Fruit fly (Drosophila melanogaster) whole organism, embryonic: ENCODE measurements around the gene CG31922.

Experiments
- Abd-B ChIP-seq: fragments of 200-800 bp; sonication (Bioruptor generic); optimal IDR thresholded peaks from 2 replicates; lab custom pipeline; 2018; ENCODE audit warnings: missing biosample characterization, mild to moderate bottlenecking, missing genetic modification characterization, moderate library complexity
- Ada2b ChIP-seq: fragments of 200-800 bp; sonication (Bioruptor generic); IDR thresholded peaks from 2 replicates; pipeline ENCODE4 v1.3.6; 2022; ENCODE audit warnings: missing biosample characterization, missing genetic modification characterization
- Atf6 ChIP-seq: fragments of 200-800 bp; sonication (Bioruptor generic); IDR thresholded peaks from 2 replicates; pipeline ENCODE4 v1.3.6; 2022; ENCODE audit warnings: missing biosample characterization, missing genetic modification characterization
- B-H1 ChIP-seq: fragments of 200-800 bp; sonication (Bioruptor generic); IDR thresholded peaks from 3 replicates; pipeline ENCODE4 v1.3.6; 2022; ENCODE audit warnings: missing biosample characterization, missing genetic modification characterization
- C15 ChIP-seq: fragments of 200-800 bp; sonication (Bioruptor generic); IDR thresholded peaks from 3 replicates; pipeline ENCODE4 v1.3.6; 2022; ENCODE audit warnings: missing biosample characterization, missing genetic modification characterization
- CG10366 ChIP-seq: fragments of 200-800 bp; sonication (Bioruptor generic); IDR thresholded peaks from 2 replicates; pipeline ENCODE4 v1.3.6; 2022; ENCODE audit warnings: missing biosample characterization, missing genetic modification characterization
- CG10431 ChIP-seq: fragments of 200-800 bp; sonication (Bioruptor generic); optimal IDR thresholded peaks from 3 replicates; lab custom pipeline; 2018; ENCODE audit warnings: missing biosample characterization, mild to moderate bottlenecking, missing genetic modification characterization
- CG10462 ChIP-seq: fragments of 200-800 bp; sonication (Bioruptor generic); optimal IDR thresholded peaks from 2 replicates; lab custom pipeline; 2016; ENCODE audit warnings: missing biosample characterization, missing genetic modification characterization
- CG10565 ChIP-seq: fragments of 200-800 bp; sonication (Bioruptor generic); optimal IDR thresholded peaks from 3 replicates; lab custom pipeline; 2016; ENCODE audit warnings: missing biosample characterization, mild to moderate bottlenecking, missing genetic modification characterization
- CG11456 ChIP-seq: fragments of 200-800 bp; sonication (Bioruptor generic); IDR thresholded peaks from 3 replicates; pipeline ENCODE4 v1.3.6; 2022; ENCODE audit warnings: missing biosample characterization, missing genetic modification characterization
- CG12071 ChIP-seq: fragments of 200-800 bp; sonication (Bioruptor generic); optimal IDR thresholded peaks from 3 replicates; lab custom pipeline; 2018; ENCODE audit warnings: missing biosample characterization, mild to moderate bottlenecking, missing genetic modification characterization
- CG12299 ChIP-seq: fragments of 200-800 bp; sonication (Bioruptor generic); optimal IDR thresholded peaks from 2 replicates; lab custom pipeline; 2018; ENCODE audit warnings: missing biosample characterization, mild to moderate bottlenecking, missing genetic modification characterization
- CG12769 ChIP-seq: fragments of 200-800 bp; sonication (Bioruptor generic); optimal IDR thresholded peaks from 2 replicates; lab custom pipeline; 2019; ENCODE audit warnings: missing biosample characterization, mild to moderate bottlenecking, missing genetic modification characterization, moderate library complexity
- CG13296 ChIP-seq: fragments of 200-800 bp; sonication (Bioruptor generic); optimal IDR thresholded peaks from 3 replicates; lab custom pipeline; 2018; ENCODE audit warnings: missing biosample characterization, mild to moderate bottlenecking, missing genetic modification characterization
- CG15601 ChIP-seq: fragments of 200-800 bp; sonication (Bioruptor generic); optimal IDR thresholded peaks from 3 replicates; lab custom pipeline; 2019; ENCODE audit warnings: missing biosample characterization, mild to moderate bottlenecking, missing genetic modification characterization, moderate library complexity
- CG1603 ChIP-seq: fragments of 200-800 bp; sonication (Bioruptor generic); optimal IDR thresholded peaks from 2 replicates; lab custom pipeline; 2019; ENCODE audit warnings: missing biosample characterization, mild to moderate bottlenecking, missing genetic modification characterization, moderate library complexity
- CG4707 ChIP-seq: fragments of 200-800 bp; sonication (Bioruptor generic); optimal IDR thresholded peaks from 2 replicates; lab custom pipeline; 2018; ENCODE audit warnings: missing biosample characterization, mild to moderate bottlenecking, missing genetic modification characterization, moderate library complexity
- CG6765 ChIP-seq: fragments of 200-800 bp; sonication (Bioruptor generic); optimal IDR thresholded peaks from 3 replicates; lab custom pipeline; 2017; ENCODE audit warnings: missing biosample characterization, mild to moderate bottlenecking, missing genetic modification characterization
- CG6791 ChIP-seq: fragments of 200-800 bp; sonication (Bioruptor generic); IDR thresholded peaks from 3 replicates; pipeline ENCODE4 v1.3.6; 2022; ENCODE audit warnings: missing biosample characterization, missing genetic modification characterization; ENCODE audit not compliant: partially characterized antibody
- Deaf1 ChIP-seq: fragments of 200-800 bp; optimal IDR thresholded peaks from 3 replicates; lab custom pipeline; 2019; ENCODE audit warnings: missing biosample characterization, mild to moderate bottlenecking, missing genetic modification characterization, moderate library complexity
- Dip2 ChIP-seq: fragments of 200-800 bp; sonication (Bioruptor generic); IDR thresholded peaks from 2 replicates; pipeline ENCODE4 v1.3.6; 2022; ENCODE audit warnings: missing biosample characterization, missing genetic modification characterization
- Drgx ChIP-seq: fragments of 200-800 bp; sonication (Bioruptor generic); IDR thresholded peaks from 2 replicates; pipeline ENCODE4 v1.3.6; 2022; ENCODE audit warnings: missing biosample characterization, missing genetic modification characterization
- E2f1 ChIP-seq: fragments of 200-800 bp; sonication (Bioruptor generic); IDR thresholded peaks from 2 replicates; pipeline ENCODE4 v1.3.6; 2022; ENCODE audit warnings: missing biosample characterization, missing genetic modification characterization
- Ets65A ChIP-seq: fragments of 200-800 bp; sonication (Bioruptor generic); peaks from one replicate; lab custom pipeline; 2016; ENCODE audit warnings: missing biosample characterization, missing genetic modification characterization
- Gug ChIP-seq: fragments of 200-800 bp; sonication (Bioruptor generic); IDR thresholded peaks from 4 replicates; pipeline ENCODE4 v1.3.6; 2022; ENCODE audit warnings: missing biosample characterization, missing genetic modification characterization
- HLH3B ChIP-seq: fragments of 200-800 bp; sonication (Bioruptor generic); IDR thresholded peaks from 2 replicates; pipeline ENCODE4 v1.3.6; 2022; ENCODE audit warnings: missing biosample characterization, missing genetic modification characterization
- Hey ChIP-seq: fragments of 200-800 bp; sonication (Bioruptor generic); optimal IDR thresholded peaks from 3 replicates; lab custom pipeline; 2018; ENCODE audit warnings: missing biosample characterization, mild to moderate bottlenecking, missing genetic modification characterization
- NC2β ChIP-seq: fragments of 200-800 bp; sonication (Bioruptor generic); optimal IDR thresholded peaks from 2 replicates; lab custom pipeline; 2016; ENCODE audit warnings: missing biosample characterization, missing genetic modification characterization
- Optix ChIP-seq: fragments of 200-800 bp; sonication (Bioruptor generic); IDR thresholded peaks from 3 replicates; pipeline ENCODE4 v1.3.6; 2022; ENCODE audit warnings: missing biosample characterization, missing genetic modification characterization
- abd-A ChIP-seq: fragments of 200-800 bp; sonication (Bioruptor generic); optimal IDR thresholded peaks from 3 replicates; lab custom pipeline; 2019; ENCODE audit warnings: missing biosample characterization, mild to moderate bottlenecking, missing genetic modification characterization, moderate library complexity
- bab2 ChIP-seq: fragments of 200-800 bp; sonication (Bioruptor generic); optimal IDR thresholded peaks from 2 replicates; lab custom pipeline; 2016; ENCODE audit warnings: missing biosample characterization, missing genetic modification characterization
- bigmax ChIP-seq: fragments of 200-800 bp; sonication (Bioruptor generic); optimal IDR thresholded peaks from 2 replicates; lab custom pipeline; 2018; ENCODE audit warnings: missing biosample characterization, mild to moderate bottlenecking, missing genetic modification characterization
- cato ChIP-seq: fragments of 200-800 bp; sonication (Bioruptor generic); optimal IDR thresholded peaks from 2 replicates; lab custom pipeline; 2016; ENCODE audit warnings: missing biosample characterization, missing genetic modification characterization, borderline replicate concordance
- ci ChIP-seq: fragments of 200-800 bp; sonication (Bioruptor generic); IDR thresholded peaks from 3 replicates; pipeline ENCODE4 v1.3.6; 2022; ENCODE audit warnings: missing biosample characterization, missing genetic modification characterization
- dati ChIP-seq: fragments of 200-800 bp; sonication (Bioruptor generic); IDR thresholded peaks from 2 replicates; pipeline ENCODE4 v1.3.6; 2022; ENCODE audit warnings: missing biosample characterization, missing genetic modification characterization
- ham ChIP-seq: fragments of 200-800 bp; sonication (Bioruptor generic); IDR thresholded peaks from 2 replicates; pipeline ENCODE4 v1.3.6; 2022; ENCODE audit warnings: missing biosample characterization, missing genetic modification characterization
- her ChIP-seq: fragments of 200-800 bp; sonication (Bioruptor generic); optimal IDR thresholded peaks from 2 replicates; lab custom pipeline; 2016; ENCODE audit warnings: missing biosample characterization, missing genetic modification characterization
- ind ChIP-seq: fragments of 200-800 bp; sonication (Bioruptor generic); optimal IDR thresholded peaks from 3 replicates; lab custom pipeline; 2016; ENCODE audit warnings: missing biosample characterization, missing genetic modification characterization
- jing ChIP-seq: fragments of 200-800 bp; sonication (Bioruptor generic); optimal IDR thresholded peaks from 2 replicates; lab custom pipeline; 2018; ENCODE audit warnings: missing biosample characterization, mild to moderate bottlenecking, missing genetic modification characterization
- jumu ChIP-seq: fragments of 200-800 bp; sonication (Bioruptor generic); optimal IDR thresholded peaks from 3 replicates; lab custom pipeline; 2016; ENCODE audit warnings: missing biosample characterization, missing genetic modification characterization
- mam ChIP-seq: fragments of 200-800 bp; sonication (Bioruptor generic); optimal IDR thresholded peaks from 3 replicates; lab custom pipeline; 2016; ENCODE audit warnings: missing biosample characterization, missing genetic modification characterization
- org-1 ChIP-seq: fragments of 200-800 bp; sonication (Bioruptor generic); optimal IDR thresholded peaks from 2 replicates; lab custom pipeline; 2017; ENCODE audit warnings: missing biosample characterization, missing genetic modification characterization
- pb ChIP-seq: fragments of 200-800 bp; sonication (Bioruptor generic); optimal IDR thresholded peaks from 3 replicates; lab custom pipeline; 2016; ENCODE audit warnings: missing biosample characterization, missing genetic modification characterization
- prd ChIP-seq, 3 experiments: fragments of >200 bp in 2 of 3; fragments of 200-800 bp in 1 of 3; sonication (Bioruptor generic) in 1 of 3; optimal IDR thresholded peaks in 2 of 3; IDR thresholded peaks in 1 of 3; 2 replicates in 2 of 3; 3 replicates in 1 of 3; pipeline versions ENCODE4 v1.3.6 to Lab custom; 2017 to 2022; ENCODE audit warnings: missing biosample characterization in 1 of 3, missing genetic modification characterization in 1 of 3
- pum ChIP-seq: fragments of 200-800 bp; sonication (Bioruptor generic); optimal IDR thresholded peaks from 2 replicates; lab custom pipeline; 2016; ENCODE audit warnings: missing biosample characterization, missing genetic modification characterization
- ro ChIP-seq: fragments of 200-800 bp; sonication (Bioruptor generic); IDR thresholded peaks from 2 replicates; pipeline ENCODE4 v1.3.6; 2022; ENCODE audit warnings: missing biosample characterization, missing genetic modification characterization
- run ChIP-seq: fragments of 200-800 bp; sonication (Bioruptor generic); optimal IDR thresholded peaks from 3 replicates; lab custom pipeline; 2018; ENCODE audit warnings: missing biosample characterization, mild to moderate bottlenecking, missing genetic modification characterization
- schlank ChIP-seq: fragments of 200-800 bp; sonication (Bioruptor generic); optimal IDR thresholded peaks from 2 replicates; lab custom pipeline; 2018; ENCODE audit warnings: missing biosample characterization, mild to moderate bottlenecking, missing genetic modification characterization
- shn ChIP-seq: fragments of 200-800 bp; sonication (Bioruptor generic); optimal IDR thresholded peaks from 3 replicates; lab custom pipeline; 2016; ENCODE audit warnings: missing biosample characterization, missing genetic modification characterization
- stc ChIP-seq: fragments of 200-800 bp; sonication (Bioruptor generic); IDR thresholded peaks from 2 replicates; pipeline ENCODE4 v1.3.6; 2022; ENCODE audit warnings: missing biosample characterization, missing genetic modification characterization
- sug ChIP-seq: fragments of 200-800 bp; optimal IDR thresholded peaks from 2 replicates; lab custom pipeline; 2019; ENCODE audit warnings: missing biosample characterization, mild to moderate bottlenecking, missing genetic modification characterization, moderate library complexity
- z ChIP-seq: fragments of 200-800 bp; sonication (Bioruptor generic); IDR thresholded peaks from 3 replicates; pipeline ENCODE4 v1.3.6; 2022; ENCODE audit warnings: missing biosample characterization, missing genetic modification characterization

The CG31922 gene

dm6 chr2L:1172704-1173107 lies 2.7 kb downstream of the CG31922 start, which contains the start of the genes Charon and CG4887 (continued):
- TF ChIP-seq pb (GFP tag; lab: Kevin White, UChicago): peak; percentile 55
- peak; percentile 35; the same call in 1 of the 3 replicates for TF ChIP-seq B-H1 (GFP tag; lab: Robert Waterston, UW)
- TF ChIP-seq ci (GFP tag; lab: Robert Waterston, UW): peak; percentile 76
- TF ChIP-seq Optix (GFP tag; lab: Robert Waterston, UW): peak; percentile 32; the same call in 1 of the 3 replicates
- TF ChIP-seq cato (GFP tag; lab: Kevin White, UChicago): peak; percentile 79
- no peak for TF ChIP-seq sug (tag; lab: Kevin White, UChicago)
- TF ChIP-seq CG4707 (GFP tag; lab: Kevin White, UChicago): no peak
- no peak for TF ChIP-seq jing
- no peak for TF ChIP-seq CG12769 (tag; lab: Kevin White, UChicago)
- TF ChIP-seq shn: peak; percentile 85
- no peak for TF ChIP-seq Hey
- peak; percentile 77 for TF ChIP-seq CG10462 (GFP tag; lab: Kevin White, UChicago)
- TF ChIP-seq jumu (GFP tag; lab: Kevin White, UChicago): peak; percentile 89
- peak; percentile 90 for TF ChIP-seq pum (GFP tag; lab: Kevin White, UChicago)
- peak; percentile 71 for TF ChIP-seq CG12299 (tag; lab: Kevin White, UChicago)
- no peak for TF ChIP-seq Dip2
- no peak for TF ChIP-seq prd (optimal IDR thresholded peaks at IDR 0.05; lab: Kevin White, UChicago)
- peak; percentile 89 for TF ChIP-seq prd (GFP tag; IDR thresholded peaks at IDR 0.05; lab: Robert Waterston, UW)
- TF ChIP-seq CG6765 (GFP tag; lab: Kevin White, UChicago): peak; percentile 75
- 0 out of 2 replicates have a peak, but pooled peaks have one; percentile 26 for TF ChIP-seq stc (GFP tag; lab: Robert Waterston, UW)
- no peak for TF ChIP-seq ham (GFP tag; lab: Robert Waterston, UW)
- TF ChIP-seq Deaf1: peak; percentile 44
- peak; percentile 51 for TF ChIP-seq org-1 (GFP tag; lab: Kevin White, UChicago)
- TF ChIP-seq Ada2b (GFP tag; lab: Robert Waterston, UW): peak; percentile 65
- TF ChIP-seq Gug: peak; percentile 83
- TF ChIP-seq CG13296 (GFP tag; lab: Kevin White, UChicago): peak; percentile 78
- peak; percentile 89 for TF ChIP-seq bab2
- peak; percentile 77 for TF ChIP-seq E2f1 (GFP tag; lab: Robert Waterston, UW)
- TF ChIP-seq NC2β (GFP tag; lab: Kevin White, UChicago): peak; percentile 79
- peak; percentile 75 for TF ChIP-seq Atf6 (GFP tag; lab: Robert Waterston, UW)
- peak; percentile 87 for TF ChIP-seq Abd-B (GFP tag; lab: Kevin White, UChicago)
- TF ChIP-seq CG1603 (tag; lab: Kevin White, UChicago): no peak
- no peak for TF ChIP-seq dati (GFP tag; lab: Robert Waterston, UW)
- TF ChIP-seq z (GFP tag; lab: Robert Waterston, UW): no peak
- peak; percentile 88 for TF ChIP-seq ind (GFP tag; lab: Kevin White, UChicago)
- TF ChIP-seq CG11456 (GFP tag; lab: Robert Waterston, UW): peak; percentile 82
- TF ChIP-seq bigmax (GFP tag; lab: Kevin White, UChicago): no peak
- TF ChIP-seq CG10431 (GFP tag; lab: Kevin White, UChicago): no peak
- no peak for TF ChIP-seq run (tag; lab: Kevin White, UChicago)
- TF ChIP-seq CG6791 (GFP tag; lab: Robert Waterston, UW): 0 out of 3 replicates have a peak, but pooled peaks have one; percentile 37
- peak; percentile 46 for TF ChIP-seq schlank (tag; lab: Kevin White, UChicago)
- peak; percentile 82 for TF ChIP-seq CG10366 (GFP tag; lab: Robert Waterston, UW)
- TF ChIP-seq CG10565: no peak
- peak; percentile 58; the same call in 1 of the 3 replicates for TF ChIP-seq C15 (GFP tag; lab: Robert Waterston, UW)
- TF ChIP-seq her (GFP tag; lab: Kevin White, UChicago): peak; percentile 27
- peak; percentile 92 for TF ChIP-seq mam (GFP tag; lab: Kevin White, UChicago)
- TF ChIP-seq CG15601: peak; percentile 83
- TF ChIP-seq HLH3B (GFP tag; lab: Robert Waterston, UW): peak; percentile 64
- TF ChIP-seq CG12071 (GFP tag; lab: Kevin White, UChicago): no peak
- peak; percentile 46; the same call in 1 of the 2 replicates for TF ChIP-seq Drgx
- no peak for TF ChIP-seq abd-A (tag; lab: Kevin White, UChicago)
- TF ChIP-seq Ets65A (GFP tag; lab: Kevin White, UChicago): peak; percentile 98
- TF ChIP-seq ro: peak; percentile 68
